Fruit fly (Drosophila melanogaster) whole organism, embryonic: ENCODE results near the gene Art8.

Experiments
- Adf1 ChIP-seq: fragments of 200-800 bp; sonication (Bioruptor generic); IDR thresholded peaks from 2 replicates; pipeline ENCODE4 v1.3.6; 2022; ENCODE audit warnings: missing biosample characterization, missing genetic modification characterization
- Blimp-1 ChIP-seq: fragments of 200-800 bp; sonication (Bioruptor generic); optimal IDR thresholded peaks from 3 replicates; lab custom pipeline; 2018; ENCODE audit warnings: missing biosample characterization, missing genetic modification characterization, mild to moderate bottlenecking, moderate library complexity, missing genetic modification reagents
- CG12942 ChIP-seq: fragments of 200-800 bp; sonication (Bioruptor generic); optimal IDR thresholded peaks from 3 replicates; lab custom pipeline; 2016; ENCODE audit warnings: missing biosample characterization, missing genetic modification characterization
- CG13894 ChIP-seq: fragments of 200-800 bp; sonication (Bioruptor generic); optimal IDR thresholded peaks from 3 replicates; lab custom pipeline; 2018; ENCODE audit warnings: missing biosample characterization, mild to moderate bottlenecking, missing genetic modification characterization, moderate library complexity
- CG16779 ChIP-seq: fragments of 200-800 bp; sonication (Bioruptor generic); IDR thresholded peaks from 2 replicates; pipeline ENCODE4 v1.3.6; 2022; ENCODE audit warnings: missing biosample characterization, missing genetic modification characterization
- CG16863 ChIP-seq: fragments of 200-800 bp; sonication (Bioruptor generic); optimal IDR thresholded peaks from 3 replicates; lab custom pipeline; 2016; ENCODE audit warnings: missing biosample characterization, missing genetic modification characterization
- CG17359 ChIP-seq: fragments of 200-800 bp; sonication (Bioruptor generic); optimal IDR thresholded peaks from 3 replicates; lab custom pipeline; 2018; ENCODE audit warnings: missing biosample characterization, mild to moderate bottlenecking, missing genetic modification characterization, moderate library complexity
- CG17612 ChIP-seq: fragments of 200-800 bp; sonication (Bioruptor generic); IDR thresholded peaks from 2 replicates; pipeline ENCODE4 v1.3.6; 2022; ENCODE audit warnings: missing biosample characterization, missing genetic modification characterization
- CG1792 ChIP-seq: fragments of 200-800 bp; sonication (Bioruptor generic); optimal IDR thresholded peaks from 2 replicates; lab custom pipeline; 2016; ENCODE audit warnings: missing biosample characterization, missing genetic modification characterization
- CG2120 ChIP-seq: fragments of 200-800 bp; sonication (Bioruptor generic); optimal IDR thresholded peaks from 3 replicates; lab custom pipeline; 2016; ENCODE audit warnings: missing biosample characterization, missing genetic modification characterization
- CG2129 ChIP-seq: fragments of 200-800 bp; sonication (Bioruptor generic); IDR thresholded peaks from 2 replicates; pipeline ENCODE4 v1.3.6; 2022; ENCODE audit warnings: missing biosample characterization, missing genetic modification characterization; ENCODE audit not compliant: partially characterized antibody
- CG3847 ChIP-seq: fragments of 200-800 bp; sonication (Bioruptor generic); IDR thresholded peaks from 2 replicates; pipeline ENCODE4 v1.3.6; 2022; ENCODE audit warnings: missing biosample characterization, missing genetic modification characterization
- CG4328 ChIP-seq: fragments of 200-800 bp; sonication (Bioruptor generic); optimal IDR thresholded peaks from 3 replicates; lab custom pipeline; 2017; ENCODE audit warnings: missing biosample characterization, missing genetic modification reagents, missing genetic modification characterization
- CG7839 ChIP-seq: fragments of 200-800 bp; sonication (Bioruptor generic); optimal IDR thresholded peaks from 3 replicates; lab custom pipeline; 2018; ENCODE audit warnings: missing biosample characterization, mild to moderate bottlenecking, missing genetic modification characterization, moderate library complexity
- CG8478 ChIP-seq: fragments of >200 bp; optimal IDR thresholded peaks from 2 replicates; lab custom pipeline; 2018
- CG8944 ChIP-seq: fragments of 200-800 bp; sonication (Bioruptor generic); optimal IDR thresholded peaks from 3 replicates; lab custom pipeline; 2016; ENCODE audit warnings: missing biosample characterization, missing genetic modification characterization
- CG9727 ChIP-seq: fragments of 200-800 bp; sonication (Bioruptor generic); optimal IDR thresholded peaks from 3 replicates; lab custom pipeline; 2017; ENCODE audit warnings: missing biosample characterization, mild to moderate bottlenecking, missing genetic modification characterization
- CG9932 ChIP-seq: fragments of 200-800 bp; sonication (Bioruptor generic); IDR thresholded peaks from 2 replicates; pipeline ENCODE4 v1.3.6; 2022; ENCODE audit warnings: missing biosample characterization, missing genetic modification characterization
- CkIIα-i1 ChIP-seq: fragments of 200-800 bp; sonication (Bioruptor generic); IDR thresholded peaks from 2 replicates; pipeline ENCODE4 v1.3.6; 2022; ENCODE audit warnings: missing biosample characterization, missing genetic modification characterization
- Dek ChIP-seq: fragments of 200-800 bp; sonication (Bioruptor generic); optimal IDR thresholded peaks from 3 replicates; lab custom pipeline; 2019; ENCODE audit warnings: missing biosample characterization, mild to moderate bottlenecking, missing genetic modification characterization, moderate library complexity
- Doc3 ChIP-seq: fragments of 200-800 bp; sonication (Bioruptor generic); IDR thresholded peaks from 3 replicates; pipeline ENCODE4 v1.3.6; 2022; ENCODE audit warnings: missing biosample characterization, missing genetic modification characterization; ENCODE audit not compliant: partially characterized antibody
- ERR ChIP-seq: fragments of 200-800 bp; sonication (Bioruptor generic); optimal IDR thresholded peaks from 2 replicates; lab custom pipeline; 2016; ENCODE audit warnings: missing biosample characterization, missing genetic modification characterization
- Fer2 ChIP-seq: fragments of 200-800 bp; sonication (Bioruptor generic); optimal IDR thresholded peaks from 2 replicates; lab custom pipeline; 2018; ENCODE audit warnings: missing biosample characterization, mild to moderate bottlenecking, missing genetic modification characterization, moderate library complexity
- Gsc ChIP-seq: fragments of 200-800 bp; sonication (Bioruptor generic); IDR thresholded peaks from 2 replicates; pipeline ENCODE4 v1.3.6; 2022; ENCODE audit warnings: missing biosample characterization, missing genetic modification characterization
- Gug ChIP-seq: fragments of 200-800 bp; sonication (Bioruptor generic); IDR thresholded peaks from 4 replicates; pipeline ENCODE4 v1.3.6; 2022; ENCODE audit warnings: missing biosample characterization, missing genetic modification characterization
- H15 ChIP-seq: fragments of 200-800 bp; sonication (Bioruptor generic); IDR thresholded peaks from 3 replicates; pipeline ENCODE4 v1.3.6; 2022; ENCODE audit warnings: missing biosample characterization, missing genetic modification characterization
- Hand ChIP-seq: fragments of 200-800 bp; sonication (Bioruptor generic); optimal IDR thresholded peaks from 2 replicates; lab custom pipeline; 2017; ENCODE audit warnings: mild to moderate bottlenecking, missing biosample characterization, missing genetic modification reagents, missing genetic modification characterization
- Hr51 ChIP-seq, 2 experiments: fragments of 200-800 bp; sonication (Bioruptor generic); optimal IDR thresholded peaks; 2 replicates in 1 of 2; 3 replicates in 1 of 2; lab custom pipeline; 2016 to 2018; ENCODE audit warnings: missing biosample characterization in 2 of 2, missing genetic modification characterization in 2 of 2, mild to moderate bottlenecking in 1 of 2, moderate library complexity in 1 of 2
- MESR4 ChIP-seq: fragments of 200-800 bp; sonication (Bioruptor generic); optimal IDR thresholded peaks from 2 replicates; lab custom pipeline; 2018; ENCODE audit warnings: missing biosample characterization, mild to moderate bottlenecking, missing genetic modification characterization, moderate library complexity
- NfI ChIP-seq: fragments of 200-800 bp; sonication (Bioruptor generic); optimal IDR thresholded peaks from 3 replicates; lab custom pipeline; 2018; ENCODE audit warnings: missing biosample characterization, mild to moderate bottlenecking, missing genetic modification characterization, moderate library complexity
- Oaz ChIP-seq: fragments of 200-800 bp; sonication (Bioruptor generic); IDR thresholded peaks from 2 replicates; pipeline ENCODE4 v1.3.6; 2022; ENCODE audit warnings: missing biosample characterization, missing genetic modification characterization
- Xrp1 ChIP-seq: fragments of 200-800 bp; sonication (Bioruptor generic); IDR thresholded peaks from 2 replicates; pipeline ENCODE4 v1.3.6; 2022; ENCODE audit warnings: missing biosample characterization, missing genetic modification characterization
- br ChIP-seq: fragments of >200 bp; optimal IDR thresholded peaks from 2 replicates; lab custom pipeline; 2017
- danr ChIP-seq: fragments of 200-800 bp; sonication (Bioruptor generic); IDR thresholded peaks from 2 replicates; pipeline ENCODE4 v1.3.6; 2022; ENCODE audit warnings: missing biosample characterization, missing genetic modification characterization
- ems ChIP-seq: fragments of 200-800 bp; sonication (Bioruptor generic); optimal IDR thresholded peaks from 3 replicates; lab custom pipeline; 2016; ENCODE audit warnings: missing biosample characterization, missing genetic modification characterization
- en ChIP-seq: fragments of 200-800 bp; sonication (Bioruptor generic); optimal IDR thresholded peaks from 2 replicates; lab custom pipeline; 2016; ENCODE audit warnings: missing biosample characterization, missing genetic modification characterization
- exex ChIP-seq: fragments of 200-800 bp; sonication (Bioruptor generic); optimal IDR thresholded peaks from 4 replicates; lab custom pipeline; 2018; ENCODE audit warnings: missing biosample characterization, mild to moderate bottlenecking, missing genetic modification characterization, moderate library complexity
- hkb ChIP-seq, 2 experiments: fragments of 200-800 bp in 1 of 2; fragments of >200 bp in 1 of 2; sonication (Bioruptor generic) in 1 of 2; IDR thresholded peaks in 1 of 2; optimal IDR thresholded peaks in 1 of 2; 2 replicates each; pipeline versions ENCODE4 v1.3.6 to Lab custom; 2017 to 2022; ENCODE audit warnings: missing biosample characterization in 1 of 2, missing genetic modification characterization in 1 of 2
- hth ChIP-seq: fragments of >200 bp; optimal IDR thresholded peaks from 2 replicates; lab custom pipeline; 2017; ENCODE audit warnings: inconsistent platforms
- inv ChIP-seq: fragments of 200-800 bp; sonication (Bioruptor generic); IDR thresholded peaks from 2 replicates; pipeline ENCODE4 v1.3.6; 2022; ENCODE audit warnings: missing biosample characterization, missing genetic modification characterization; ENCODE audit not compliant: partially characterized antibody
- luna ChIP-seq: fragments of 200-800 bp; sonication (Bioruptor generic); optimal IDR thresholded peaks from 2 replicates; lab custom pipeline; 2016; ENCODE audit warnings: missing biosample characterization, missing genetic modification characterization
- maf-S ChIP-seq: fragments of 200-800 bp; sonication (Bioruptor generic); optimal IDR thresholded peaks from 2 replicates; lab custom pipeline; 2016; ENCODE audit warnings: missing biosample characterization, missing genetic modification characterization
- mam ChIP-seq: fragments of 200-800 bp; sonication (Bioruptor generic); optimal IDR thresholded peaks from 3 replicates; lab custom pipeline; 2016; ENCODE audit warnings: missing biosample characterization, missing genetic modification characterization
- nmo ChIP-seq: fragments of 200-800 bp; sonication (Bioruptor generic); optimal IDR thresholded peaks from 2 replicates; lab custom pipeline; 2018; ENCODE audit warnings: missing biosample characterization, mild to moderate bottlenecking, missing genetic modification characterization, moderate library complexity
- onecut ChIP-seq: fragments of 200-800 bp; sonication (Bioruptor generic); IDR thresholded peaks from 2 replicates; pipeline ENCODE4 v1.3.6; 2022; ENCODE audit warnings: missing biosample characterization, missing genetic modification characterization
- salm ChIP-seq: fragments of 200-800 bp; sonication (Bioruptor generic); optimal IDR thresholded peaks from 2 replicates; lab custom pipeline; 2018; ENCODE audit warnings: missing biosample characterization, mild to moderate bottlenecking, missing genetic modification characterization
- sim ChIP-seq: fragments of 200-800 bp; sonication (Bioruptor generic); IDR thresholded peaks from 2 replicates; pipeline ENCODE4 v1.3.6; 2022; ENCODE audit warnings: missing biosample characterization, missing genetic modification characterization
- slbo ChIP-seq: fragments of 200-800 bp; sonication (Bioruptor generic); IDR thresholded peaks from 2 replicates; pipeline ENCODE4 v1.3.6; 2022; ENCODE audit warnings: missing biosample characterization, missing genetic modification characterization
- tgo ChIP-seq: fragments of 200-800 bp; sonication (Bioruptor generic); IDR thresholded peaks from 3 replicates; pipeline ENCODE4 v1.3.6; 2022; ENCODE audit warnings: missing biosample characterization, missing genetic modification characterization
- vfl ChIP-seq: fragments of 200-800 bp; sonication (Bioruptor generic); optimal IDR thresholded peaks from 2 replicates; lab custom pipeline; 2016; ENCODE audit warnings: missing biosample characterization, missing genetic modification characterization
- vvl ChIP-seq: fragments of 200-800 bp; sonication (Bioruptor generic); IDR thresholded peaks from 2 replicates; pipeline ENCODE4 v1.3.6; 2022; ENCODE audit warnings: missing biosample characterization, missing genetic modification characterization
- yki ChIP-seq: fragments of >200 bp; optimal IDR thresholded peaks from 3 replicates; lab custom pipeline; 2018
- zfh2 ChIP-seq: fragments of 200-800 bp; sonication (Bioruptor generic); optimal IDR thresholded peaks from 2 replicates; lab custom pipeline; 2016; ENCODE audit warnings: missing biosample characterization, missing genetic modification characterization

The Art8 gene

DNA sequence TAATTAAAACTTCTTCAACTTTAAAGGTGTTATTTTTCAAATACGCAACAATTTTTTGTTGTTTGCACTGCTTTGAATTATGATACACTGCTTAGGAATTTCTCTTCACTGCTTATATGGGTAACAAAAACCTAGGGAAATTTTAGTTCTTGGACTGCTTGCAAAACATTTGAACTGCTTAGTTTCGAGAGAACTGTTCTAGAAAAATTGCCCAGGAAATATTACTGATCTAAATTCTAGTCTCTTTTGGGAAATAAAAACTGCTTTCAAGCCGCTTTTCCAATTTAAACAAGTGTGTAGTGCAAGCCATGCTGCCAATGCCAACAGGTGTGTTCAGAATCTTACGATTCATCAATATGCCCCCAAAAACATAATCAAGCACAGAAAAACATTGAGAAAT is 46.4 kb downstream of the Art8 start (continued):
- TF ChIP-seq br (lab: Kevin White, UChicago) (no peak), CG17612 (GFP tag; lab: Robert Waterston, UW) (no peak), inv (GFP tag; lab: Robert Waterston, UW) (no peak; the same call in 1 of the 2 replicates), Dek (tag; lab: Kevin White, UChicago) (no peak), CG4328 (GFP tag; lab: Kevin White, UChicago) (no peak), CG16863 (GFP tag; lab: Kevin White, UChicago) (no peak), mam (no peak), exex (tag; lab: Kevin White, UChicago) (no peak), CG3847 (GFP tag; lab: Robert Waterston, UW) (no peak), CG9932 (GFP tag; lab: Robert Waterston, UW) (no peak; the same call in 1 of the 2 replicates), Oaz (GFP tag; lab: Robert Waterston, UW) (no peak), ERR (GFP tag; lab: Kevin White, UChicago) (no peak), CG2120 (GFP tag; lab: Kevin White, UChicago) (no peak), CG1792 (GFP tag; lab: Kevin White, UChicago) (no peak), NfI (GFP tag; lab: Kevin White, UChicago) (peak; percentile 36), nmo (GFP tag; lab: Kevin White, UChicago) (peak; percentile 58), CG16779 (GFP tag; lab: Robert Waterston, UW) (no peak), hth (lab: Kevin White, UChicago) (no peak), Doc3 (GFP tag; lab: Robert Waterston, UW) (no peak), Gsc (GFP tag; lab: Robert Waterston, UW) (no peak), Xrp1 (GFP tag; lab: Robert Waterston, UW) (peak; percentile 8; the same call in 1 of the 2 replicates), zfh2 (GFP tag; lab: Kevin White, UChicago) (no peak), MESR4 (no peak), hkb (optimal IDR thresholded peaks at IDR 0.05; lab: Kevin White, UChicago) (no peak), hkb (GFP tag; IDR thresholded peaks at IDR 0.05; lab: Robert Waterston, UW) (no peak), tgo (GFP tag; lab: Robert Waterston, UW) (no peak), yki (lab: Kevin White, UChicago) (no peak), onecut (GFP tag; lab: Robert Waterston, UW) (0 out of 2 replicates have a peak, but pooled peaks have one; percentile 18), CG17359 (tag; lab: Kevin White, UChicago) (peak; percentile 6), Fer2 (tag; lab: Kevin White, UChicago) (no peak), CkIIα-i1 (GFP tag; lab: Robert Waterston, UW) (no peak), vfl (GFP tag; lab: Kevin White, UChicago) (no peak), Gug (no peak), slbo (no peak), luna (GFP tag; lab: Kevin White, UChicago) (no peak), CG12942 (GFP tag; lab: Kevin White, UChicago) (no peak), CG7839 (tag; lab: Kevin White, UChicago) (peak; percentile 31), CG13894 (tag; lab: Kevin White, UChicago) (no peak), Adf1 (GFP tag; lab: Robert Waterston, UW) (no peak), CG8944 (GFP tag; lab: Kevin White, UChicago) (no peak), CG2129 (GFP tag; lab: Robert Waterston, UW) (no peak), ems (no peak), salm (tag; lab: Kevin White, UChicago) (no peak), CG8478 (lab: Kevin White, UChicago) (no peak), maf-S (no peak), Hr51 (GFP tag; optimal IDR thresholded peaks at IDR 0.05; lab: Kevin White, UChicago) (no peak), CG9727 (GFP tag; lab: Kevin White, UChicago) (no peak), danr (GFP tag; lab: Robert Waterston, UW) (no peak), sim (GFP tag; lab: Robert Waterston, UW) (no peak), H15 (no peak), vvl (GFP tag; lab: Robert Waterston, UW) (no peak), en (GFP tag; lab: Kevin White, UChicago) (no peak), Hand (no peak), Blimp-1 (GFP tag; lab: Kevin White, UChicago) (no peak)
